Fruit fly (Drosophila melanogaster): Measurements from ENCODE around the gene Cpr62Bc.

Gene Cpr62Bc

dm6 chr3L:1868841-1869240 is 27.0 kb upstream of the Cpr62Bc start:
- TF ChIP-seq tai (GFP tag; optimal IDR thresholded peaks at IDR 0.05) (no peak), Dif (GFP tag; optimal IDR thresholded peaks at IDR 0.05; ENCODE audit: partially characterized antibody) (no peak), N (GFP tag; optimal IDR thresholded peaks at IDR 0.05) (no peak), Hr83 (GFP tag; optimal IDR thresholded peaks at IDR 0.05; ENCODE audit: poor library complexity, severe bottlenecking) (no peak), dmrt93B (GFP tag; optimal IDR thresholded peaks at IDR 0.05) (no peak), GATAd (GFP tag; optimal IDR thresholded peaks at IDR 0.05) (no peak), br (GFP tag; optimal IDR thresholded peaks at IDR 0.05) (peak; percentile 6), rgr (GFP tag; optimal IDR thresholded peaks at IDR 0.05) (peak; percentile 28), ey (GFP tag; optimal IDR thresholded peaks at IDR 0.05) (peak; percentile 4), HLH106 (tag; optimal IDR thresholded peaks at IDR 0.05) (peak; percentile 43), woc (GFP tag; optimal IDR thresholded peaks at IDR 0.05) (no peak), h (GFP tag; optimal IDR thresholded peaks at IDR 0.05) (peak; percentile 42), OdsH (GFP tag; optimal IDR thresholded peaks at IDR 0.05) (peak; percentile 13), brk (GFP tag; optimal IDR thresholded peaks at IDR 0.05) (no peak), Myc (optimal IDR thresholded peaks at IDR 0.05) (no peak), dsf (GFP tag; optimal IDR thresholded peaks at IDR 0.05; ENCODE audit: borderline replicate concordance) (no peak), pan (optimal IDR thresholded peaks at IDR 0.05) (no peak), sv (GFP tag; optimal IDR thresholded peaks at IDR 0.05) (no peak)

DNA sequence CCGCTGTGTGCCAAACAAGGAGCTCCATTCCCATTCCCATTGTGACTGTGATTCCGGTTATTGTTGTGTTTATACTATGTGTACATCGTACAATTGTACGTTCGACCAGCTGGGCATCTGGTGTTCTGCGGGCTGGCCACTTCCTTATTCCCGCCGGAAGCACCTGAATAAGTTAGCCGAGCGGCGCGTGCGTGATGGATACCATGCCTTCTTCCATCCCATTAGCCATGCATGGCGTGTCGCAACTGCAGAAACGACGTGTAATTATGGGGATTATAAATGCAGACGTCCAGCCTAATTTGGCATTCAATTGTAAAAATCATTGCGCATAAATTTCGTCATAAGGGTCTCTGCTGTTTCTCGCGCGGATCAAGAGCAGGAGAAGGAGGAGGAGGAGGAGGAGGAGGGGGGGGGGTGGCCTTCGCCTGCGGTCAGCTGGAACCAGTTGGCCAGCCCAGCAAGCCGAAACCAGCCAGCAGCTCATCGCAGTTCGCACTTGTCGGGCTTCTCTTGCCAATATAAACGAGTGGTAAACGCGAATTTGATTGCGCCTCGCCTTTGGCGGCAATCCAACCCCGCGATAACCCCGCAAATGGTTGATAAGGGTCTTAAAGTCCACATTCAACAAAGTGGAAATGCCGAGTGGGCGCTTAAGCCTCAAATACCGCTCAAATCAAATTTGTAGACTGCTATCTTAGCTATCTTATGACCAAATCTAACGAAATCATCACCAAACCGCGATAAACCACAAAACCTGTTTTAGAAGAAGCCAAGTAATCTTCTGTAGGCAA is 24.3 kb upstream of the Cpr62Bc start:
- TF ChIP-seq Rel (GFP tag; optimal IDR thresholded peaks at IDR 0.05) (no peak), Rel (tag; optimal IDR thresholded peaks at IDR 0.05) (no peak), fru (GFP tag; optimal IDR thresholded peaks at IDR 0.05) (no peak), GATAd (GFP tag; optimal IDR thresholded peaks at IDR 0.05) (no peak), N (GFP tag; optimal IDR thresholded peaks at IDR 0.05) (no peak), Dfd (GFP tag; optimal IDR thresholded peaks at IDR 0.05) (no peak), dmrt93B (GFP tag; optimal IDR thresholded peaks at IDR 0.05) (no peak), Hnf4 (GFP tag; optimal IDR thresholded peaks at IDR 0.05) (peak; percentile 65)

DNA sequence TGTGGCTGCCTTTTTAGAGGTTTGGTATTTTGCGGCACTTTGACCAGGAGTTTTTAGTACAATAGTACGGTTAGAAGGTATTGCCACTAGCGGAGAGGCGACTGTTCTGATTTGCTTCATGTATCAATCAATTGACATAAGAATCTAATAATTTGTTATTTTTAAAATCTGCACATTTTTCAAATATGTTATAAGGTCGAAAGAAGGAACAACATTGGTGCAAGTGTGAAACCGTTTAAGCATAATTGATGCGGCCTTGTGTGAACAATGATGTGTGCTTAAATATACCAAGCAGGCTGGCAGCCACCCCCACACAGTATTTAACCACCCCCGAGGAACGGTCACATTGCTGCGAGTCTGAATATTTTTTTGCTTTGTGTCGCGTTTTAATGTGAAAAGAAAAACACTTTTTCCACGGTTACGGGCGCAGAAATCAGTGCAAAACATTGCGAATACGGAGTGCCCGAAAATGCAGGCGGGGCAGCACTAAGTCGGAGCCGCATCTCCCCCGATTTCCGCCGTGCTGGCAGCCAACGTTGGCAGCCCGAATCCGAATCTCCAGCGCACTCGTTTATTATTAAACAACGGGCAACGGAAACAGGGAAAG is 23.3 kb upstream of the Cpr62Bc start, which contains the start of the genes HBS1 and CG12025:
HBS1 (minus strand) TSS at position 120 of the 607 bp plus-strand sequence.
CG12025 (plus strand) TSS at position 310 of the 607 bp plus-strand sequence.
- TF ChIP-seq OdsH (GFP tag; optimal IDR thresholded peaks at IDR 0.05): no peak
- TF ChIP-seq N (GFP tag; optimal IDR thresholded peaks at IDR 0.05): peak; percentile 53
- TF ChIP-seq woc (GFP tag; optimal IDR thresholded peaks at IDR 0.05): peak; percentile 66
- no peak for TF ChIP-seq pan (optimal IDR thresholded peaks at IDR 0.05)
- no peak for TF ChIP-seq GATAd (GFP tag; optimal IDR thresholded peaks at IDR 0.05)
- peak; percentile 16 for TF ChIP-seq Hnf4 (GFP tag; optimal IDR thresholded peaks at IDR 0.05)
- TF ChIP-seq Vsx2 (GFP tag; optimal IDR thresholded peaks at IDR 0.05; ENCODE audit: partially characterized antibody): no peak
- TF ChIP-seq dmrt93B (GFP tag; optimal IDR thresholded peaks at IDR 0.05): peak; percentile 41
- TF ChIP-seq Jra (GFP tag; optimal IDR thresholded peaks at IDR 0.05): peak; percentile 13
- peak; percentile 53 for TF ChIP-seq h (GFP tag; optimal IDR thresholded peaks at IDR 0.05)
- TF ChIP-seq br (GFP tag; optimal IDR thresholded peaks at IDR 0.05): no peak
- TF ChIP-seq usp (GFP tag; optimal IDR thresholded peaks at IDR 0.05): no peak
- TF ChIP-seq rgr (GFP tag; optimal IDR thresholded peaks at IDR 0.05): peak; percentile 32
- no peak for TF ChIP-seq jim (GFP tag; optimal IDR thresholded peaks at IDR 0.05)
- TF ChIP-seq Dfd (GFP tag; optimal IDR thresholded peaks at IDR 0.05): no peak
- peak; percentile 71 for TF ChIP-seq HLH106 (tag; optimal IDR thresholded peaks at IDR 0.05)
- peak; percentile 5 for TF ChIP-seq sv (GFP tag; optimal IDR thresholded peaks at IDR 0.05)
- peak; percentile 55 for TF ChIP-seq ey (GFP tag; optimal IDR thresholded peaks at IDR 0.05)
- TF ChIP-seq Sp1 (GFP tag; optimal IDR thresholded peaks at IDR 0.05): peak; percentile 44
- peak in 1 of 2 experiments; percentile 59 for TF ChIP-seq foxo (GFP tag; optimal IDR thresholded peaks at IDR 0.05)
- peak; percentile 14 for TF ChIP-seq fru (GFP tag; optimal IDR thresholded peaks at IDR 0.05)
- TF ChIP-seq Dif (GFP tag; optimal IDR thresholded peaks at IDR 0.05; ENCODE audit: partially characterized antibody): no peak
- TF ChIP-seq lola (GFP tag; optimal IDR thresholded peaks at IDR 0.05): no peak
- no peak for TF ChIP-seq Hr83 (GFP tag; optimal IDR thresholded peaks at IDR 0.05; ENCODE audit: poor library complexity, severe bottlenecking)
- no peak for TF ChIP-seq sage (GFP tag; optimal IDR thresholded peaks at IDR 0.05)
- no peak for TF ChIP-seq CG32264 (GFP tag; optimal IDR thresholded peaks at IDR 0.05)
- peak; percentile 45 for TF ChIP-seq CG9705 (GFP tag; optimal IDR thresholded peaks at IDR 0.05)
- no peak for TF ChIP-seq brk (GFP tag; optimal IDR thresholded peaks at IDR 0.05)
- TF ChIP-seq Mio (GFP tag; optimal IDR thresholded peaks at IDR 0.05): no peak
- no peak for TF ChIP-seq psq (GFP tag; optimal IDR thresholded peaks at IDR 0.05)
- no peak for TF ChIP-seq CrebA (GFP tag; optimal IDR thresholded peaks at IDR 0.05; ENCODE audit: borderline replicate concordance)
- no peak for TF ChIP-seq dl (GFP tag; optimal IDR thresholded peaks at IDR 0.05; ENCODE audit: insufficient read depth in 1 of 2, partially characterized antibody in 2 of 2)
- TF ChIP-seq Hr78 (GFP tag; optimal IDR thresholded peaks at IDR 0.05): peak; percentile 4
- no peak for TF ChIP-seq Myc (optimal IDR thresholded peaks at IDR 0.05)
- no peak for TF ChIP-seq dsf (GFP tag; optimal IDR thresholded peaks at IDR 0.05; ENCODE audit: borderline replicate concordance)
- no peak for TF ChIP-seq Rel (GFP tag; optimal IDR thresholded peaks at IDR 0.05)
- TF ChIP-seq Rel (tag; optimal IDR thresholded peaks at IDR 0.05): no peak
- TF ChIP-seq Abd-B (GFP tag; optimal IDR thresholded peaks at IDR 0.05): no peak
- no peak for TF ChIP-seq tai (GFP tag; optimal IDR thresholded peaks at IDR 0.05)

Data from whole organism, wandering third instar larva.